Fruit fly (Drosophila melanogaster): ENCODE data around the gene DCTN5-p25.
A peak's percentile ranks its signal among the peaks of the same experiment; 100 is the strongest.

DCTN5-p25 gene

DNA sequence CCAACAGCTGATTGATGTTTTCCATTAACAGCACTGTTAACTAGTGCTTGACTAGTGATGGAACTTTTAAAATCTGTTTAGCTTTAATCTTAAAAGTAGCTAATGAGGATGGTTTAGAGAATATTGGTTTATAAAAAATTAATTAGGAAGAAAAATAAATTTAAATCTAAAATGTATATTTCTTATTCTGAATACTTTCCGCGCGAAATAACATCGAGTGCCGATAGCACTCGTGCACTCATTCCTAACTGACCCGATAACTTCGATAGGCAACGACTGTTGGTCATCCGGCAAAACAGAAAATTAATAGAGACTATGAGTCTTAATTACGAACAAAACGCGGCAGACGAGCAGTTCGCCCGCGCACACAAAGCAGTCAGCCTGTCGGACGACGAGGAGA lies 4.2 kb downstream of the DCTN5-p25 start, which contains the start of the genes THG and Rnmt (continued):
- peak; percentile 84 for TF ChIP-seq CG10631 (GFP tag; optimal IDR thresholded peaks at IDR 0.05)
- TF ChIP-seq Eip93F (GFP tag; optimal IDR thresholded peaks at IDR 0.05): no peak
- no peak for TF ChIP-seq CG6276 (GFP tag; optimal IDR thresholded peaks at IDR 0.05)
- TF ChIP-seq svp (GFP tag): no peak
- no peak for TF ChIP-seq ss (GFP tag; optimal IDR thresholded peaks at IDR 0.05)
- peak; percentile 29 for TF ChIP-seq CG8319 (GFP tag; optimal IDR thresholded peaks at IDR 0.05)
- TF ChIP-seq Eip75B (GFP tag; optimal IDR thresholded peaks at IDR 0.05): peak; percentile 82
- TF ChIP-seq achi (GFP tag; optimal IDR thresholded peaks at IDR 0.05): peak; percentile 78
- TF ChIP-seq CG6808 (GFP tag; optimal IDR thresholded peaks at IDR 0.05): no peak
- no peak for TF ChIP-seq spab (GFP tag; optimal IDR thresholded peaks at IDR 0.05)
- peak; percentile 60 for TF ChIP-seq Ets21C (GFP tag; optimal IDR thresholded peaks at IDR 0.05)
- peak; percentile 72 for TF ChIP-seq Sox14 (GFP tag; optimal IDR thresholded peaks at IDR 0.05)
- peak; percentile 71 for TF ChIP-seq cyc (GFP tag; optimal IDR thresholded peaks at IDR 0.05)
- TF ChIP-seq pdm3 (GFP tag; optimal IDR thresholded peaks at IDR 0.05): peak; percentile 77
- TF ChIP-seq Gug (GFP tag; IDR thresholded peaks at IDR 0.05): peak; percentile 69; the same call in 1 of the 2 replicates
- no peak for TF ChIP-seq CG16779 (tag; optimal IDR thresholded peaks at IDR 0.05)
- peak; percentile 19 for TF ChIP-seq CG11902 (GFP tag; optimal IDR thresholded peaks at IDR 0.05)
- no peak for TF ChIP-seq CG32006 (GFP tag; optimal IDR thresholded peaks at IDR 0.05)
- peak; percentile 26 for TF ChIP-seq CG7368 (GFP tag; optimal IDR thresholded peaks at IDR 0.05)
- TF ChIP-seq fkh (GFP tag; optimal IDR thresholded peaks at IDR 0.05): no peak
- no peak for TF ChIP-seq CG6854 (GFP tag; optimal IDR thresholded peaks at IDR 0.05)
- peak; percentile 14 to 63 for TF ChIP-seq salr (GFP tag; optimal IDR thresholded peaks at IDR 0.05)
- peak; percentile 40 for TF ChIP-seq CG1621 (tag; optimal IDR thresholded peaks at IDR 0.05)
- peak; percentile 85 for TF ChIP-seq esn (GFP tag; optimal IDR thresholded peaks at IDR 0.05)
- TF ChIP-seq eg (GFP tag; IDR thresholded peaks at IDR 0.05): peak; percentile 78; the same call in 2 of the 3 replicates
- no peak for TF ChIP-seq Hr38 (GFP tag; optimal IDR thresholded peaks at IDR 0.05)
- no peak for TF ChIP-seq CG11762 (GFP tag; optimal IDR thresholded peaks at IDR 0.05; ENCODE audit: insufficient read depth)

DNA sequence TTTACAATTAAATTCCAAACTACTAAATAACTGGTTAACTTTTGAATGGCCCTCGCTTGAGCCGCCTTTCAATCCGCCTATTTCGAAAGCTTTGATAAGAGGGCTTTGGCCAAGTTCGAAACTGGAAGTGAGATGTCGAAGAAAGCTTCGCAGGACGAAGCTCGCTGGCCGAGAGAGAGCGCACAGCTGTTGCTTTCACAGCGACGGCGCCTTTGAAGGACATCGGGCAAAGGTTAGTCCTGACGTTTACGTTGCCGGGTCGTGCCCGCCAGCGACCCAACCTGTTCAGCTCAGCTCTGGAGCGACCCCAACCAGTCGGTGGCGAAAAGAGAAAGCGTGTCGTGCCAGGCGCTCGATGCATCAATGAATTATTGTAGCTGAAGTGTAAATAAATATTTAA lies 6.2 kb downstream of the DCTN5-p25 start:
- no peak for TF ChIP-seq Smox (GFP tag; optimal IDR thresholded peaks at IDR 0.05)
- TF ChIP-seq CG31627 (GFP tag; optimal IDR thresholded peaks at IDR 0.05): no peak
- no peak for TF ChIP-seq CG1621 (tag; optimal IDR thresholded peaks at IDR 0.05)

DNA sequence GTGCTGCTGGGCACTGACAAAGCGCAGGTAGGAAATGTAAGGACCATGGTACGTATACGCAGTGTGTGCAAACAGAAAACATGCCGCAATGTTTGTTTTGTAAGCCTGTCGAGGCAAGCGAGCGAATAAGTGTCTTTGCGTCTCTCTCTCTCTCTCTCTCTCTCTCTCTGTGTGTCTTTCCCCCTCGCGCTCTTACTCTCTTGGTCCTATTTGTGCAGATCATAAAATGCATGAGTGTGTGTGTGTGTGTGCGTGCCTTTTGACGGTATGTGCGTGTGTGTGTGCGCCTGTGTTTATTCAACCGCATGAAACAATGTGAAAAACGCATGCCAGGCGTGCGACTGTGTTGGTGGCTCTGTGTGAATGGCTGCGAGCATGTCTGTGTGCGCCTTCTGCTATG lies 8.0 kb downstream of the DCTN5-p25 start:
- TF ChIP-seq CG10669 (GFP tag; optimal IDR thresholded peaks at IDR 0.05): no peak
- no peak for TF ChIP-seq Hr4 (GFP tag; optimal IDR thresholded peaks at IDR 0.05)
- TF ChIP-seq CG6792 (GFP tag; optimal IDR thresholded peaks at IDR 0.05): no peak
- TF ChIP-seq ss (GFP tag; optimal IDR thresholded peaks at IDR 0.05): peak in 1 of 2 experiments; percentile 7
- TF ChIP-seq Smox (GFP tag; optimal IDR thresholded peaks at IDR 0.05): no peak
- TF ChIP-seq pdm3 (GFP tag; optimal IDR thresholded peaks at IDR 0.05): no peak
- no peak for TF ChIP-seq Sox102F (GFP tag; optimal IDR thresholded peaks at IDR 0.05)
- no peak for TF ChIP-seq Hr39 (GFP tag; optimal IDR thresholded peaks at IDR 0.05)

DNA sequence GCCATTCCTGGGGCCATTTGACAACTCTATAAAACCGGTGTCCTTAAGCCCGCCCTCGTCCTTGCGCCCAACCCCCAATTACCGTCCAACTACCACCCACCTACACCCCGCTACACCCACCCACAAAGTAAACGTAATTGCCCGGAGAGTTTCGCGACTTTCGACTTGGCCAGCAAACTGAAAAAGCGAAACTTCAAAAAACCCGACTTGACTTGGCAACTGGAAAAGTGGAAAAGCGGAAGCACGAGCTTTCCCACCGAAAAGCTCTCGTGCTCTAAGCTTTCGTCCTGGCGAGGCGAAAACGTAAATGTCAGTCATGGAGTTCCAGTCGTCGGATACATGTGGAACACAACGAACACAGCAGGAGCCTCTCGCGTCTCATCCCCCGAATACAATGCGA lies 10.5 kb downstream of the DCTN5-p25 start, which contains the start of gene GABA-B-R1:
Gene GABA-B-R1 (plus strand): TSS at position 301 of the 400 bp plus-strand sequence.
- TF ChIP-seq CG11762 (GFP tag; optimal IDR thresholded peaks at IDR 0.05; ENCODE audit: insufficient read depth): no peak
- TF ChIP-seq CG31627 (GFP tag; optimal IDR thresholded peaks at IDR 0.05): no peak
- TF ChIP-seq Sox15 (GFP tag; optimal IDR thresholded peaks at IDR 0.05): no peak
- TF ChIP-seq vri (GFP tag; optimal IDR thresholded peaks at IDR 0.05): no peak
- TF ChIP-seq CG16779 (tag; optimal IDR thresholded peaks at IDR 0.05): no peak
- TF ChIP-seq CG32006 (GFP tag; optimal IDR thresholded peaks at IDR 0.05): no peak
- TF ChIP-seq CG4318 (GFP tag; optimal IDR thresholded peaks at IDR 0.05): no peak
- TF ChIP-seq dac (GFP tag; optimal IDR thresholded peaks at IDR 0.05): no peak
- TF ChIP-seq CG8119 (GFP tag; IDR thresholded peaks at IDR 0.05): no peak
- TF ChIP-seq net (GFP tag; optimal IDR thresholded peaks at IDR 0.05): no peak
- TF ChIP-seq Ets96B (tag; optimal IDR thresholded peaks at IDR 0.05): no peak
- TF ChIP-seq CG8632 (GFP tag; optimal IDR thresholded peaks at IDR 0.05): no peak
- no peak for TF ChIP-seq Sox102F (GFP tag; optimal IDR thresholded peaks at IDR 0.05)
- no peak for TF ChIP-seq Sox14 (GFP tag; optimal IDR thresholded peaks at IDR 0.05)
- no peak for TF ChIP-seq Eip93F (GFP tag; optimal IDR thresholded peaks at IDR 0.05)
- no peak for TF ChIP-seq CG10669 (GFP tag; optimal IDR thresholded peaks at IDR 0.05)
- TF ChIP-seq CG11294 (GFP tag; IDR thresholded peaks at IDR 0.05): no peak
- TF ChIP-seq dsx (GFP tag; optimal IDR thresholded peaks at IDR 0.05; ENCODE audit: poor library complexity, severe bottlenecking): no peak
